Fruit fly (Drosophila melanogaster): ENCODE results near the gene PolE2.

DNA sequence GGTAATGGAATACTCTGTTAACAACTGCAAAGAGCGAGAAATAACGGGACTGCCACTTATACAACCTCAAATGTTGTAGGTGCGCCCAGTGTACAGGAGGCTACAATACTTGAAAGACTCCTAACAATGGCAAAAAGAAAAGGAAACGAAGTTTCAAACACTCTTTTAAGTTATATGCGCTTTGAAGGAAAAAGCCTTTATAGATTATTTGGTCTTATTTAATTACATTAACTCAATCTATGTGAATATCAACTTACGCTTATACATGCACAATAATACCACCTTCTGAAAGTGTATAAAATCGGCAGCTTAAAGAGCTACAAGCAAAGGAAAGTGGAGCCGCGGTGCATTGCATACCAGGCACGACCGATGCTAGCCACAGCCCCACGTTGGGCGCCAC, 43.2 kb upstream of the PolE2 start:
- no peak for TF ChIP-seq cic (GFP tag; optimal IDR thresholded peaks at IDR 0.05)
- no peak for TF ChIP-seq cnc (optimal IDR thresholded peaks at IDR 0.05)
- TF ChIP-seq CG1620 (GFP tag; optimal IDR thresholded peaks at IDR 0.05), result no peak
- TF ChIP-seq CG12768 (GFP tag; optimal IDR thresholded peaks at IDR 0.05), result no peak
- no peak for TF ChIP-seq CG33017 (tag; optimal IDR thresholded peaks at IDR 0.05)
- TF ChIP-seq CG7101 (tag; optimal IDR thresholded peaks at IDR 0.05), result no peak
- TF ChIP-seq CG11617 (GFP tag; optimal IDR thresholded peaks at IDR 0.05), result no peak
- TF ChIP-seq Mnt (GFP tag; optimal IDR thresholded peaks at IDR 0.05), result no peak
- TF ChIP-seq pad (GFP tag; optimal IDR thresholded peaks at IDR 0.05), result no peak
- TF ChIP-seq CG14711 (tag; optimal IDR thresholded peaks at IDR 0.05), result no peak
- TF ChIP-seq Hr96 (GFP tag; optimal IDR thresholded peaks at IDR 0.05), result no peak
- TF ChIP-seq ovo (GFP tag; optimal IDR thresholded peaks at IDR 0.05), result no peak
